Worm (Caenorhabditis elegans) whole organism, L4 larva: ENCODE results near the gene lurp-3.

Experiments used
- D1046.2 ChIP-seq: fragments of 200-800 bp; sonication (Bioruptor generic); IDR thresholded peaks from 2 replicates; pipeline ENCODE4 v1.3.6; 2022; ENCODE audit warnings: missing genetic modification characterization, missing compliant biosample characterization
- F37D6.2 ChIP-seq: sonication (generic microtip); optimal IDR thresholded peaks from 2 replicates; lab custom pipeline; 2016; ENCODE audit warnings: mild to moderate bottlenecking, missing genetic modification characterization, missing compliant biosample characterization
- F49E8.2 ChIP-seq: sonication (generic microtip); optimal IDR thresholded peaks from 2 replicates; lab custom pipeline; 2016; ENCODE audit warnings: missing compliant biosample characterization, mild to moderate bottlenecking, missing genetic modification characterization, borderline replicate concordance
- Y105C5A.15 ChIP-seq: fragments of 200-800 bp; sonication (Bioruptor generic); IDR thresholded peaks from 2 replicates; pipeline ENCODE4 v1.3.6; 2022; ENCODE audit warnings: missing genetic modification characterization, missing compliant biosample characterization
- Y5F2A.4 ChIP-seq: fragments of 200-800 bp; sonication (Bioruptor generic); optimal IDR thresholded peaks from 2 replicates; lab custom pipeline; 2018; ENCODE audit warnings: mild to moderate bottlenecking, missing genetic modification characterization, missing compliant biosample characterization
- aha-1 ChIP-seq: fragments of 150-350 bp; peaks from one replicate; lab custom pipeline; 2014; ENCODE audit warnings: missing biosample characterization, missing genetic modification characterization
- aly-2 ChIP-seq: sonication (generic microtip); optimal IDR thresholded peaks from 2 replicates; lab custom pipeline; 2018; ENCODE audit warnings: missing biosample characterization, missing genetic modification characterization
- ama-1 ChIP-seq: fragments of 150-350 bp; optimal IDR thresholded peaks from 2 replicates; lab custom pipeline; 2014; ENCODE audit warnings: inconsistent platforms, mixed read lengths
- attf-4 ChIP-seq: sonication (generic microtip); optimal IDR thresholded peaks from 3 replicates; lab custom pipeline; 2017; ENCODE audit warnings: missing biosample characterization, missing genetic modification characterization
- ceh-20 ChIP-seq: fragments of 200-800 bp; sonication (Bioruptor generic); IDR thresholded peaks from 2 replicates; pipeline ENCODE4 v1.3.6; 2022; ENCODE audit warnings: missing genetic modification reagents, missing genetic modification characterization, missing compliant biosample characterization
- ceh-28 ChIP-seq: fragments of 150-350 bp; optimal IDR thresholded peaks from 2 replicates; lab custom pipeline; 2014; ENCODE audit warnings: missing biosample characterization, missing genetic modification reagents, missing genetic modification characterization
- ceh-32 ChIP-seq: sonication (generic microtip); optimal IDR thresholded peaks from 2 replicates; lab custom pipeline; 2016; ENCODE audit warnings: mild to moderate bottlenecking, missing genetic modification characterization, missing compliant biosample characterization; ENCODE audit not compliant: poor library complexity
- ceh-44 ChIP-seq: fragments of 200-800 bp; sonication (Bioruptor generic); IDR thresholded peaks from 2 replicates; pipeline ENCODE4 v1.3.6; 2022; ENCODE audit warnings: missing genetic modification reagents, missing genetic modification characterization, missing compliant biosample characterization
- ceh-82 ChIP-seq: sonication (generic microtip); optimal IDR thresholded peaks from 2 replicates; lab custom pipeline; 2017; ENCODE audit warnings: missing biosample characterization, missing genetic modification characterization
- cey-2 ChIP-seq: sonication (generic microtip); optimal IDR thresholded peaks from 3 replicates; lab custom pipeline; 2017; ENCODE audit warnings: missing genetic modification characterization, mild to moderate bottlenecking, missing compliant biosample characterization, antibody characterized with exemption, borderline replicate concordance; ENCODE audit not compliant: insufficient read depth
- ctbp-1 ChIP-seq: fragments of 200-800 bp; sonication (Bioruptor generic); IDR thresholded peaks from 2 replicates; pipeline ENCODE4 v1.3.6; 2022; ENCODE audit warnings: missing genetic modification reagents, missing genetic modification characterization, missing compliant biosample characterization
- daf-12 ChIP-seq: fragments of 150-350 bp; optimal IDR thresholded peaks from 2 replicates; lab custom pipeline; 2014; ENCODE audit warnings: missing biosample characterization, missing genetic modification reagents, missing genetic modification characterization
- daf-16 ChIP-seq, 3 experiments: sonication (generic microtip); optimal IDR thresholded peaks; 2 replicates each; lab custom pipeline; 2016 to 2017; ENCODE audit warnings: missing genetic modification characterization in 3 of 3, missing genetic modification reagents in 3 of 3, mild to moderate bottlenecking in 2 of 3, missing compliant biosample characterization in 2 of 3, missing biosample characterization in 1 of 3, moderate library complexity in 1 of 3
- dmd-9 ChIP-seq: fragments of 200-800 bp; sonication (Bioruptor generic); IDR thresholded peaks from 2 replicates; pipeline ENCODE4 v1.3.6; 2022; ENCODE audit warnings: missing genetic modification reagents, missing genetic modification characterization, missing compliant biosample characterization
- duxl-1 ChIP-seq: sonication (generic microtip); optimal IDR thresholded peaks from 2 replicates; lab custom pipeline; 2016; ENCODE audit warnings: mild to moderate bottlenecking, missing genetic modification characterization, moderate library complexity, missing compliant biosample characterization; ENCODE audit not compliant: poor library complexity
- egl-27 ChIP-seq: sonication (generic microtip); optimal IDR thresholded peaks from 3 replicates; lab custom pipeline; 2017; ENCODE audit warnings: missing biosample characterization, missing genetic modification reagents, missing genetic modification characterization
- egl-43 ChIP-seq: fragments of 200-800 bp; sonication (Bioruptor generic); IDR thresholded peaks from 2 replicates; pipeline ENCODE4 v1.3.6; 2022; ENCODE audit warnings: missing genetic modification reagents, missing genetic modification characterization, missing compliant biosample characterization
- fos-1 ChIP-seq: fragments of 150-350 bp; optimal IDR thresholded peaks from 2 replicates; lab custom pipeline; 2014; ENCODE audit warnings: missing biosample characterization, missing genetic modification characterization
- lim-7 ChIP-seq: fragments of 200-800 bp; sonication (Bioruptor generic); IDR thresholded peaks from 2 replicates; pipeline ENCODE4 v1.3.6; 2022; ENCODE audit warnings: missing genetic modification characterization, missing compliant biosample characterization
- lin-1 ChIP-seq: fragments of 200-800 bp; sonication (Bioruptor generic); IDR thresholded peaks from 2 replicates; pipeline ENCODE4 v1.3.6; 2022; ENCODE audit warnings: missing genetic modification reagents, missing genetic modification characterization, missing compliant biosample characterization
- lin-13 ChIP-seq: fragments of 150-350 bp; optimal IDR thresholded peaks from 2 replicates; lab custom pipeline; 2014; ENCODE audit warnings: missing biosample characterization, missing genetic modification reagents, missing genetic modification characterization
- lin-29 ChIP-seq: fragments of 200-800 bp; sonication (Bioruptor generic); IDR thresholded peaks from 2 replicates; pipeline ENCODE4 v1.3.6; 2022; ENCODE audit warnings: missing genetic modification reagents, missing genetic modification characterization, missing compliant biosample characterization
- madf-5 ChIP-seq, 2 experiments: fragments of 200-800 bp; sonication (Bioruptor generic); IDR thresholded peaks; 2 replicates each; pipeline ENCODE4 v1.3.6; 2022; ENCODE audit warnings: missing compliant biosample characterization in 2 of 2, missing genetic modification characterization in 2 of 2
- madf-9 ChIP-seq: fragments of 200-800 bp; sonication (Bioruptor generic); conservative IDR thresholded peaks from 2 replicates; pipeline ENCODE4 v1.3.6; 2022; ENCODE audit warnings: missing genetic modification reagents, missing genetic modification characterization, missing compliant biosample characterization
- mxl-2 ChIP-seq: fragments of 200-800 bp; sonication (Bioruptor generic); conservative IDR thresholded peaks from 2 replicates; pipeline ENCODE4 v1.3.6; 2022; ENCODE audit warnings: missing genetic modification reagents, missing genetic modification characterization, missing compliant biosample characterization
- mxl-3 ChIP-seq: fragments of 200-800 bp; sonication (Bioruptor generic); optimal IDR thresholded peaks from 2 replicates; lab custom pipeline; 2018; ENCODE audit warnings: mild to moderate bottlenecking, missing genetic modification characterization, missing compliant biosample characterization
- nhr-10 ChIP-seq: fragments of 150-350 bp; optimal IDR thresholded peaks from 2 replicates; lab custom pipeline; 2014; ENCODE audit warnings: missing biosample characterization, missing genetic modification characterization
- nhr-102 ChIP-seq: sonication (generic microtip); optimal IDR thresholded peaks from 2 replicates; lab custom pipeline; 2016; ENCODE audit warnings: mild to moderate bottlenecking, missing genetic modification characterization, moderate library complexity, missing compliant biosample characterization
- nhr-25 ChIP-seq: sonication (generic microtip); optimal IDR thresholded peaks from 2 replicates; lab custom pipeline; 2017; ENCODE audit warnings: missing genetic modification characterization, mild to moderate bottlenecking, missing compliant biosample characterization, antibody characterized with exemption, moderate library complexity, borderline replicate concordance; ENCODE audit not compliant: insufficient read depth
- nhr-41 ChIP-seq: fragments of 200-800 bp; sonication (Bioruptor generic); IDR thresholded peaks from 2 replicates; pipeline ENCODE4 v1.3.6; 2022; ENCODE audit warnings: missing genetic modification reagents, missing genetic modification characterization, missing compliant biosample characterization
- nhr-6 ChIP-seq: fragments of 150-350 bp; optimal IDR thresholded peaks from 2 replicates; lab custom pipeline; 2014; ENCODE audit warnings: missing biosample characterization, missing genetic modification characterization
- php-3 ChIP-seq: fragments of 200-800 bp; sonication (Bioruptor generic); IDR thresholded peaks from 2 replicates; pipeline ENCODE4 v1.3.6; 2022; ENCODE audit warnings: missing genetic modification reagents, missing genetic modification characterization, missing compliant biosample characterization
- pqm-1 ChIP-seq: sonication (generic microtip); optimal IDR thresholded peaks from 2 replicates; lab custom pipeline; 2017; ENCODE audit warnings: missing biosample characterization, missing genetic modification characterization
- set-16 ChIP-seq: fragments of 200-800 bp; sonication (Bioruptor generic); IDR thresholded peaks from 2 replicates; pipeline ENCODE4 v1.3.6; 2022; ENCODE audit warnings: missing genetic modification reagents, missing genetic modification characterization, missing compliant biosample characterization
- snpc-1.2 ChIP-seq: fragments of 200-800 bp; sonication (Bioruptor generic); IDR thresholded peaks from 2 replicates; pipeline ENCODE4 v1.3.6; 2022; ENCODE audit warnings: missing genetic modification reagents, missing genetic modification characterization, missing compliant biosample characterization
- snpc-4 ChIP-seq: fragments of 150-350 bp; optimal IDR thresholded peaks from 2 replicates; lab custom pipeline; 2014; ENCODE audit warnings: missing biosample characterization, missing genetic modification characterization
- spr-1 ChIP-seq: sonication (generic microtip); optimal IDR thresholded peaks from 2 replicates; lab custom pipeline; 2016; ENCODE audit warnings: mild to moderate bottlenecking, missing genetic modification characterization, missing compliant biosample characterization
- tag-97 ChIP-seq: fragments of 200-800 bp; sonication (Bioruptor generic); IDR thresholded peaks from 2 replicates; pipeline ENCODE4 v1.3.6; 2022; ENCODE audit warnings: missing genetic modification characterization, missing compliant biosample characterization
- unc-130 ChIP-seq: sonication (generic microtip); optimal IDR thresholded peaks from 2 replicates; lab custom pipeline; 2016; ENCODE audit warnings: missing genetic modification reagents, missing genetic modification characterization, missing compliant biosample characterization
- unc-39 ChIP-seq: sonication (generic microtip); optimal IDR thresholded peaks from 2 replicates; lab custom pipeline; 2017; ENCODE audit warnings: missing biosample characterization, missing genetic modification characterization
- vab-7 ChIP-seq: fragments of 200-800 bp; sonication (Bioruptor generic); IDR thresholded peaks from 2 replicates; pipeline ENCODE4 v1.3.6; 2022; ENCODE audit warnings: missing genetic modification reagents, missing genetic modification characterization, missing compliant biosample characterization
- zfp-3 ChIP-seq: fragments of 200-800 bp; sonication (Bioruptor generic); conservative IDR thresholded peaks from 2 replicates; pipeline ENCODE4 v1.3.6; 2022; ENCODE audit warnings: missing genetic modification reagents, missing genetic modification characterization, missing compliant biosample characterization
- zip-11 ChIP-seq: fragments of 200-800 bp; sonication (Bioruptor generic); IDR thresholded peaks from 2 replicates; pipeline ENCODE4 v1.3.6; 2022; ENCODE audit warnings: missing genetic modification characterization, missing compliant biosample characterization
- zip-2 ChIP-seq: fragments of 150-350 bp; optimal IDR thresholded peaks from 2 replicates; lab custom pipeline; 2014; ENCODE audit warnings: missing biosample characterization, missing genetic modification characterization
- ztf-7 ChIP-seq: fragments of 150-350 bp; optimal IDR thresholded peaks from 2 replicates; lab custom pipeline; 2014; ENCODE audit warnings: missing biosample characterization, missing genetic modification characterization

The lurp-3 gene

DNA sequence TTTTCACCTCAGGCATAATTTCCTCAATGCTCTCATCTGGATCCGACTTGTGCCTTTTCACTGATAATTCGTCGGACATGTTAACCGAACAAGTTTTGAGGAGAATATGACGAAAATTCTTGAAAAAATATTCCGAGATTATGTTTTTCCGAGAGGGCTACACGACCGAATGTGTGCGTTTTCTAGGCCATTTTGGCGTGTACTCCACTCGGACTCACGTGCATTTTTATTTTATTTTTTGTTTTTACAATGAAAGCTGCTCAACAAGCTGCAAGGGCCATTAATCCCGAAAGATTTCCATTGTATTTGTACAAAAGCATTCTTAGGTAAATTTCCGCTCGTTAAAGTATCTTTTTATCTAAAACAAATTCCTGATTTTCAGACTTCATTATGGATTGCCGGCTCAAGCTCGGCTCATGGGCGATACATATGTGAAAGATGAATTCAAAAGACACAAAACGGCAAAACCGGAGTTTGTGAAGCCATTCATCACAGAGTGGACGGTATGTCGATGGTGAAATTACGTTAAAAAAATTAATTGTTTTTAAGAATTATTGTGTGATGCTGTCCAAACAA is 12.7 kb downstream of the lurp-3 start, which contains the start of the genes F25H9.6 and F25H9.7 (continued):
- TF ChIP-seq ctbp-1 (no peak), nhr-102 (tag; lab: Kevin White, UChicago) (peak; percentile 48), ceh-28 (no peak), ama-1 (no peak), nhr-10 (no peak), attf-4 (tag; lab: Kevin White, UChicago) (no peak), egl-43 (GFP tag; lab: Robert Waterston, UW) (no peak), ceh-32 (tag; lab: Kevin White, UChicago) (no peak), mxl-2 (GFP tag; lab: Robert Waterston, UW) (peak; percentile 79), dmd-9 (GFP tag; lab: Robert Waterston, UW) (peak; percentile 98), zip-11 (GFP tag; lab: Robert Waterston, UW) (no peak), unc-130 (GFP tag; lab: Kevin White, UChicago) (peak; percentile 97), Y5F2A.4 (GFP tag; lab: Kevin White, UChicago) (no peak), snpc-4 (tag; lab: Kevin White, UChicago) (no peak), nhr-25 (tag; lab: Kevin White, UChicago) (no peak), aly-2 (tag; lab: Kevin White, UChicago) (no peak), tag-97 (GFP tag; lab: Robert Waterston, UW) (peak; percentile 90; the same call in 1 of the 2 replicates), madf-9 (GFP tag; lab: Robert Waterston, UW) (peak; percentile 93), zfp-3 (GFP tag; lab: Robert Waterston, UW) (peak; percentile 62; the same call in 1 of the 2 replicates), duxl-1 (tag; lab: Kevin White, UChicago) (peak; percentile 88), ceh-20 (GFP tag; lab: Robert Waterston, UW) (peak; percentile 83), ztf-7 (tag; lab: Kevin White, UChicago) (peak; percentile 65), D1046.2 (GFP tag; lab: Robert Waterston, UW) (peak; percentile 78; the same call in 1 of the 2 replicates), lin-13 (GFP tag; lab: Kevin White, UChicago) (peak; percentile 66), pqm-1 (tag; lab: Kevin White, UChicago) (no peak), F37D6.2 (tag; lab: Kevin White, UChicago) (peak; percentile 70), daf-12 (tag; lab: Kevin White, UChicago) (no peak), mxl-3 (peak; percentile 71), aha-1 (tag; lab: Kevin White, UChicago) (peak; percentile 91), lim-7 (GFP tag; lab: Robert Waterston, UW) (no peak), F49E8.2 (tag; lab: Kevin White, UChicago) (peak; percentile 79), set-16 (no peak), spr-1 (tag; lab: Kevin White, UChicago) (peak; percentile 59), nhr-6 (tag; lab: Kevin White, UChicago) (peak; percentile 93), egl-27 (tag; lab: Kevin White, UChicago) (no peak), ceh-82 (tag; lab: Kevin White, UChicago) (no peak), ceh-44 (peak; percentile 63; the same call in 1 of the 2 replicates), nhr-41 (no peak), madf-5 (GFP tag; IDR thresholded peaks at IDR 0.05; lab: Robert Waterston, UW) (peak in 1 of 2 experiments; percentile 40; a peak in 1 of 4 replicates), lin-29 (GFP tag; lab: Robert Waterston, UW) (no peak), php-3 (GFP tag; lab: Robert Waterston, UW) (no peak), fos-1 (tag; lab: Kevin White, UChicago) (no peak), lin-1 (GFP tag; lab: Robert Waterston, UW) (no peak), snpc-1.2 (GFP tag; lab: Robert Waterston, UW) (no peak; the same call in 1 of the 2 replicates), Y105C5A.15 (GFP tag; lab: Robert Waterston, UW) (no peak), vab-7 (GFP tag; lab: Robert Waterston, UW) (peak; percentile 57; the same call in 1 of the 2 replicates), zip-2 (tag; lab: Kevin White, UChicago) (peak; percentile 11), daf-16 (GFP tag; optimal IDR thresholded peaks at IDR 0.05; lab: Kevin White, UChicago) (peak; percentile 43 to 86), daf-16 (tag; optimal IDR thresholded peaks at IDR 0.05; lab: Kevin White, UChicago) (peak; percentile 29), unc-39 (tag; lab: Kevin White, UChicago) (no peak), cey-2 (tag; lab: Kevin White, UChicago) (no peak)
